Fruit fly (Drosophila melanogaster): ENCODE measurements around the gene hoe1.

hoe1 gene

dm6 chr2L:4932284-4932683 lies at the start of gene hoe1:
Gene hoe1, minus strand, starts transcription at chr2L:4932384.
- TF ChIP-seq Sin3A (optimal IDR thresholded peaks at IDR 0.05): no peak
- TF ChIP-seq Myc (optimal IDR thresholded peaks at IDR 0.05): no peak
- TF ChIP-seq h (optimal IDR thresholded peaks at IDR 0.05): no peak
- TF ChIP-seq insv (optimal IDR thresholded peaks at IDR 0.05): no peak
- TF ChIP-seq ttk (optimal IDR thresholded peaks at IDR 0.05): no peak

- TF ChIP-seq Sin3A (optimal IDR thresholded peaks at IDR 0.05) (no peak), Myc (optimal IDR thresholded peaks at IDR 0.05) (no peak), ttk (optimal IDR thresholded peaks at IDR 0.05) (no peak), insv (optimal IDR thresholded peaks at IDR 0.05) (no peak), psq (optimal IDR thresholded peaks at IDR 0.05) (no peak), h (optimal IDR thresholded peaks at IDR 0.05) (no peak)
Observed at dm6 chr2L:4981278-4981966, 49.2 kb upstream of the hoe1 start, which contains the start of the genes CG8892 and CG34126. Gene CG8892, minus strand, starts transcription at chr2L:4981592. Gene CG34126, plus strand, starts transcription at chr2L:4981614.

- no peak for TF ChIP-seq Myc (optimal IDR thresholded peaks at IDR 0.05)
- no peak for TF ChIP-seq ttk (optimal IDR thresholded peaks at IDR 0.05)
- TF ChIP-seq Sin3A (optimal IDR thresholded peaks at IDR 0.05): no peak
- no peak for TF ChIP-seq psq (optimal IDR thresholded peaks at IDR 0.05)
- no peak for TF ChIP-seq insv (optimal IDR thresholded peaks at IDR 0.05)
- no peak for TF ChIP-seq h (optimal IDR thresholded peaks at IDR 0.05)
Observed at dm6 chr2L:4979138-4979537, 47.0 kb upstream of the hoe1 start, which contains the start of gene CG8891. Gene CG8891, minus strand, starts transcription at chr2L:4979379.

- TF ChIP-seq psq (optimal IDR thresholded peaks at IDR 0.05): no peak
- TF ChIP-seq insv (optimal IDR thresholded peaks at IDR 0.05): no peak
- TF ChIP-seq Myc (optimal IDR thresholded peaks at IDR 0.05): no peak
- no peak for TF ChIP-seq h (optimal IDR thresholded peaks at IDR 0.05)
- no peak for TF ChIP-seq Sin3A (optimal IDR thresholded peaks at IDR 0.05)
- TF ChIP-seq ttk (optimal IDR thresholded peaks at IDR 0.05): no peak
Observed at dm6 chr2L:4976988-4977551, 44.9 kb upstream of the hoe1 start, which contains the start of the genes Gmd and CG3792. Gene Gmd, minus strand, starts transcription at chr2L:4977023. Gene CG3792, plus strand, starts transcription at chr2L:4977312.

- TF ChIP-seq insv (optimal IDR thresholded peaks at IDR 0.05): no peak
Observed at dm6 chr2L:4973731-4974415, 41.7 kb upstream of the hoe1 start, which contains the start of gene mRpL28. Gene mRpL28, plus strand, starts transcription at chr2L:4973976.

dm6 chr2L:4971329-4971798 lies 39.2 kb upstream of the hoe1 start, which contains the start of gene CG14043:
Gene CG14043, plus strand, starts transcription at chr2L:4971702.
- TF ChIP-seq insv (optimal IDR thresholded peaks at IDR 0.05): no peak
- no peak for TF ChIP-seq h (optimal IDR thresholded peaks at IDR 0.05)
- no peak for TF ChIP-seq ttk (optimal IDR thresholded peaks at IDR 0.05)
- TF ChIP-seq Sin3A (optimal IDR thresholded peaks at IDR 0.05): no peak
- TF ChIP-seq Myc (optimal IDR thresholded peaks at IDR 0.05): no peak
- TF ChIP-seq psq (optimal IDR thresholded peaks at IDR 0.05): no peak

dm6 chr2L:4968767-4969166 lies 36.6 kb upstream of the hoe1 start, which contains the start of the genes Scox and Polr1C:
Gene Scox, minus strand, starts transcription at chr2L:4968935.
Gene Polr1C, plus strand, starts transcription at chr2L:4969004.
- TF ChIP-seq psq (optimal IDR thresholded peaks at IDR 0.05) (no peak), insv (optimal IDR thresholded peaks at IDR 0.05) (no peak), h (optimal IDR thresholded peaks at IDR 0.05) (no peak), Myc (optimal IDR thresholded peaks at IDR 0.05) (no peak), ttk (optimal IDR thresholded peaks at IDR 0.05) (no peak), Sin3A (optimal IDR thresholded peaks at IDR 0.05) (no peak)

dm6 chr2L:4967511-4967910 lies 35.3 kb upstream of the hoe1 start, which contains the start of gene eIF3i:
Gene eIF3i, minus strand, starts transcription at chr2L:4967775.
- TF ChIP-seq Myc (optimal IDR thresholded peaks at IDR 0.05): no peak
- no peak for TF ChIP-seq psq (optimal IDR thresholded peaks at IDR 0.05)
- TF ChIP-seq insv (optimal IDR thresholded peaks at IDR 0.05): no peak
- TF ChIP-seq h (optimal IDR thresholded peaks at IDR 0.05): no peak
- no peak for TF ChIP-seq Sin3A (optimal IDR thresholded peaks at IDR 0.05)

- TF ChIP-seq ttk (optimal IDR thresholded peaks at IDR 0.05) (no peak), insv (optimal IDR thresholded peaks at IDR 0.05) (no peak), h (optimal IDR thresholded peaks at IDR 0.05) (no peak), Myc (optimal IDR thresholded peaks at IDR 0.05) (no peak), psq (optimal IDR thresholded peaks at IDR 0.05) (no peak), Sin3A (optimal IDR thresholded peaks at IDR 0.05) (no peak)
Observed at dm6 chr2L:4965923-4966322, 33.7 kb upstream of the hoe1 start.

dm6 chr2L:4965420-4965819 lies 33.2 kb upstream of the hoe1 start, which contains the start of gene CG34125:
Gene CG34125, plus strand, starts transcription at chr2L:4965673.
- no peak for TF ChIP-seq ttk (optimal IDR thresholded peaks at IDR 0.05)
- TF ChIP-seq Sin3A (optimal IDR thresholded peaks at IDR 0.05): no peak
- TF ChIP-seq insv (optimal IDR thresholded peaks at IDR 0.05): no peak
- no peak for TF ChIP-seq psq (optimal IDR thresholded peaks at IDR 0.05)

- TF ChIP-seq Myc (optimal IDR thresholded peaks at IDR 0.05) (no peak), insv (optimal IDR thresholded peaks at IDR 0.05) (no peak), Sin3A (optimal IDR thresholded peaks at IDR 0.05) (no peak), h (optimal IDR thresholded peaks at IDR 0.05) (no peak), ttk (optimal IDR thresholded peaks at IDR 0.05) (no peak), psq (optimal IDR thresholded peaks at IDR 0.05) (no peak)
Observed at dm6 chr2L:4958111-4958510, 25.9 kb upstream of the hoe1 start, which contains the start of gene CG34124. Gene CG34124, plus strand, starts transcription at chr2L:4958411.

Measured in Kc167 (cell line).